Fruit fly (Drosophila melanogaster): Measurements from ENCODE around the gene Mettl2.

- no peak for TF ChIP-seq cyc (GFP tag; optimal IDR thresholded peaks at IDR 0.05)
- no peak for TF ChIP-seq CG1621 (tag; optimal IDR thresholded peaks at IDR 0.05)
- TF ChIP-seq Hr38 (GFP tag; optimal IDR thresholded peaks at IDR 0.05), result no peak
- TF ChIP-seq CG11294 (GFP tag; IDR thresholded peaks at IDR 0.05), result no peak
- TF ChIP-seq fd59A (GFP tag; optimal IDR thresholded peaks at IDR 0.05), result no peak
- no peak for TF ChIP-seq Hr39 (GFP tag; optimal IDR thresholded peaks at IDR 0.05)
- no peak for TF ChIP-seq CG34406 (GFP tag; optimal IDR thresholded peaks at IDR 0.05)
- no peak for TF ChIP-seq CG6808 (GFP tag; optimal IDR thresholded peaks at IDR 0.05)
- TF ChIP-seq net (GFP tag; optimal IDR thresholded peaks at IDR 0.05), result no peak
- TF ChIP-seq CG31627 (GFP tag; optimal IDR thresholded peaks at IDR 0.05), result no peak
- no peak for TF ChIP-seq lz (GFP tag; optimal IDR thresholded peaks at IDR 0.05)
Observed at dm6 chr3L:1649363-1649762, 10.3 kb upstream of the Mettl2 start.

Measured in whole organism, prepupa.